Worm (Caenorhabditis elegans) whole organism, midembryonic: ENCODE measurements around the gene T16H12.2.

ENCODE experiments used
- T22C8.4 ChIP-seq: fragments of 200-800 bp; sonication (Bioruptor generic); IDR thresholded peaks from 2 replicates; pipeline ENCODE4 v1.3.6; 2022; ENCODE audit warnings: missing genetic modification characterization, missing compliant biosample characterization
- cog-1 ChIP-seq: sonication (generic microtip); optimal IDR thresholded peaks from 2 replicates; lab custom pipeline; 2016; ENCODE audit warnings: missing genetic modification characterization, missing compliant biosample characterization
- flt-1 ChIP-seq: fragments of 200-800 bp; sonication (Bioruptor generic); IDR thresholded peaks from 2 replicates; pipeline ENCODE4 v1.3.6; 2022; ENCODE audit warnings: missing genetic modification characterization, missing compliant biosample characterization
- klf-2 ChIP-seq: fragments of 200-800 bp; sonication (Bioruptor generic); conservative IDR thresholded peaks from 2 replicates; pipeline ENCODE4 v1.3.6; 2022; ENCODE audit warnings: missing genetic modification reagents, missing genetic modification characterization, missing compliant biosample characterization
- ref-1 ChIP-seq: fragments of 200-800 bp; sonication (Bioruptor generic); conservative IDR thresholded peaks from 2 replicates; pipeline ENCODE4 v1.3.6; 2022; ENCODE audit warnings: missing genetic modification reagents, missing genetic modification characterization, missing compliant biosample characterization
- tab-1 ChIP-seq: fragments of 200-800 bp; sonication (Bioruptor generic); IDR thresholded peaks from 2 replicates; pipeline ENCODE4 v1.3.6; 2022; ENCODE audit warnings: missing genetic modification characterization, missing compliant biosample characterization
- ztf-29 ChIP-seq: fragments of 200-800 bp; sonication (Bioruptor generic); IDR thresholded peaks from 2 replicates; pipeline ENCODE4 v1.3.6; 2022; ENCODE audit warnings: missing genetic modification reagents, missing genetic modification characterization, missing compliant biosample characterization

DNA sequence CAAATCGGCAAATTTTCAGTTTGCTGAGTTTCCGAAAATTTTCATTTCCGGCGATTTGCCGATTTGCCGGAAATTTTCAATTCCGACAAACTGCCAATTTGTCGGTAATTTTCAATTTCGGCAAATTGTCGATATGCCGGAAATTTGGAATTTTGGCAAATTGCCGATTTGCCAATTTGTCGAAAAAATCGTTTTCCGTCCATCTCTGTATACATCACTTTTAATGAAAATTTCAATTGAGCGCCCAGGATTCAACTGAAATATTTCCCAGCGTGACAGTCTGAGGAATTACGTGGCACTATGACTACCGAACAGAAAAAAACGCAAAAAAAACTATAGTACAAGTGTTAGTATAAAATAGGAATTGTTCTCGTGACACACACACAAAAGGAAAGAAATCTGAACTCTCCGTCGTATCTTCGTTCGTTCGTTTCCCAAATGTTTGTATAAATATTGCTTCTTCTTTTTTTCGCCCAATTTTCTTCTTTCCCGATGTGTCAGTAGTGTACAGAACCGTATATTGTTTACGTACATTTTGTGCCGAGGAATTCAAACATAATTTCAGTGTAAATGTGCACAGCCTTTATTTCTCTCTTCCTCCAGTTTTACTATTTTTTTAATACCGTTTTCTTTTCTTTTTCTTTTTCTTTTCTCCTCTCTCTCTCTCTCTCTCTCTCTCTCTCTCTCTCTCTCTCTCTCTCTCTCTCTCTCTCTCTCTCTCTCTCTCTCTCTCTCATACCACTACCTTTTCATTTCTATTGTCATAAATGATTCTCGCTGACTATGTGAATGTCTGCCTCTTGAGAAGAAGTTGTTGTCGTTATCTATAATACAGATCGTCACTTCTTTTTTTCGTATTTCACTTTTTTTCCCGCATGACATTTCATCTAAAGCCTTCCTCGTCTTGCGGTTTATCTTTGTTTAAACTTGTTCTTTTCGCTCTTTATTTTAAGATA is 46.7 kb downstream of the T16H12.2 start:
- TF ChIP-seq ref-1 (GFP tag; lab: Robert Waterston, UW) (no peak), ztf-29 (GFP tag; lab: Robert Waterston, UW) (no peak), klf-2 (no peak), flt-1 (GFP tag; lab: Robert Waterston, UW) (no peak), T22C8.4 (no peak), tab-1 (GFP tag; lab: Robert Waterston, UW) (no peak), cog-1 (tag; lab: Kevin White, UChicago) (no peak)
